Fruit fly (Drosophila melanogaster) whole organism, embryonic: Measurements from ENCODE around the gene scpr-C.

Experiments used
- Adf1 ChIP-seq: fragments of 200-800 bp; sonication (Bioruptor generic); IDR thresholded peaks from 2 replicates; pipeline ENCODE4 v1.3.6; 2022; ENCODE audit warnings: missing biosample characterization, missing genetic modification characterization
- Blimp-1 ChIP-seq: fragments of 200-800 bp; sonication (Bioruptor generic); optimal IDR thresholded peaks from 3 replicates; lab custom pipeline; 2018; ENCODE audit warnings: missing biosample characterization, missing genetic modification characterization, mild to moderate bottlenecking, moderate library complexity, missing genetic modification reagents
- CG10462 ChIP-seq: fragments of 200-800 bp; sonication (Bioruptor generic); optimal IDR thresholded peaks from 2 replicates; lab custom pipeline; 2016; ENCODE audit warnings: missing biosample characterization, missing genetic modification characterization
- CG10979 ChIP-seq: fragments of 200-800 bp; sonication (Bioruptor generic); optimal IDR thresholded peaks from 2 replicates; lab custom pipeline; 2018; ENCODE audit warnings: missing biosample characterization, mild to moderate bottlenecking, missing genetic modification characterization, moderate library complexity
- CG12219 ChIP-seq: fragments of 200-800 bp; sonication (Bioruptor generic); optimal IDR thresholded peaks from 3 replicates; lab custom pipeline; 2018; ENCODE audit warnings: missing biosample characterization, mild to moderate bottlenecking, missing genetic modification characterization
- CG12659 ChIP-seq: fragments of 200-800 bp; sonication (Bioruptor generic); optimal IDR thresholded peaks from 3 replicates; lab custom pipeline; 2017; ENCODE audit warnings: mild to moderate bottlenecking, missing biosample characterization, missing genetic modification reagents, missing genetic modification characterization
- CG13296 ChIP-seq: fragments of 200-800 bp; sonication (Bioruptor generic); optimal IDR thresholded peaks from 3 replicates; lab custom pipeline; 2018; ENCODE audit warnings: missing biosample characterization, mild to moderate bottlenecking, missing genetic modification characterization
- CG14014 ChIP-seq: fragments of 200-800 bp; sonication (Bioruptor generic); IDR thresholded peaks from 2 replicates; pipeline ENCODE4 v1.3.6; 2022; ENCODE audit warnings: missing biosample characterization, missing genetic modification characterization
- CG14710 ChIP-seq: fragments of 200-800 bp; sonication (Bioruptor generic); optimal IDR thresholded peaks from 3 replicates; lab custom pipeline; 2019; ENCODE audit warnings: missing biosample characterization, mild to moderate bottlenecking, missing genetic modification characterization, moderate library complexity
- CG1603 ChIP-seq: fragments of 200-800 bp; sonication (Bioruptor generic); optimal IDR thresholded peaks from 2 replicates; lab custom pipeline; 2019; ENCODE audit warnings: missing biosample characterization, mild to moderate bottlenecking, missing genetic modification characterization, moderate library complexity
- CG17385 ChIP-seq: fragments of 200-800 bp; sonication (Bioruptor generic); optimal IDR thresholded peaks from 3 replicates; lab custom pipeline; 2018; ENCODE audit warnings: missing biosample characterization, mild to moderate bottlenecking, missing genetic modification characterization
- CG18764 ChIP-seq: fragments of 200-800 bp; sonication (Bioruptor generic); optimal IDR thresholded peaks from 3 replicates; lab custom pipeline; 2016; ENCODE audit warnings: missing biosample characterization, missing genetic modification characterization
- CG30403 ChIP-seq: fragments of 200-800 bp; sonication (Bioruptor generic); optimal IDR thresholded peaks from 3 replicates; lab custom pipeline; 2016; ENCODE audit warnings: missing biosample characterization, missing genetic modification characterization
- CG3163 ChIP-seq: fragments of 200-800 bp; sonication (Bioruptor generic); optimal IDR thresholded peaks from 3 replicates; lab custom pipeline; 2016; ENCODE audit warnings: missing biosample characterization, missing genetic modification characterization
- CG4617 ChIP-seq: fragments of 200-800 bp; sonication (Bioruptor generic); optimal IDR thresholded peaks from 3 replicates; lab custom pipeline; 2016; ENCODE audit warnings: missing biosample characterization, missing genetic modification characterization, borderline replicate concordance
- CG6791 ChIP-seq: fragments of 200-800 bp; sonication (Bioruptor generic); IDR thresholded peaks from 3 replicates; pipeline ENCODE4 v1.3.6; 2022; ENCODE audit warnings: missing biosample characterization, missing genetic modification characterization; ENCODE audit not compliant: partially characterized antibody
- CG8089 ChIP-seq: fragments of 200-800 bp; sonication (Bioruptor generic); optimal IDR thresholded peaks from 3 replicates; lab custom pipeline; 2016; ENCODE audit warnings: missing biosample characterization, missing genetic modification characterization
- CG8359 ChIP-seq: fragments of 200-800 bp; sonication (Bioruptor generic); optimal IDR thresholded peaks from 2 replicates; lab custom pipeline; 2017; ENCODE audit warnings: missing biosample characterization, mild to moderate bottlenecking, missing genetic modification characterization, borderline replicate concordance
- CG8924 ChIP-seq: fragments of 200-800 bp; optimal IDR thresholded peaks from 3 replicates; lab custom pipeline; 2019; ENCODE audit warnings: missing biosample characterization, mild to moderate bottlenecking, missing genetic modification characterization, moderate library complexity
- CG9797 ChIP-seq: fragments of 200-800 bp; sonication (Bioruptor generic); optimal IDR thresholded peaks from 3 replicates; lab custom pipeline; 2018; ENCODE audit warnings: missing biosample characterization, mild to moderate bottlenecking, missing genetic modification characterization
- CG9817 ChIP-seq: fragments of 200-800 bp; sonication (Bioruptor generic); optimal IDR thresholded peaks from 2 replicates; lab custom pipeline; 2018; ENCODE audit warnings: missing biosample characterization, mild to moderate bottlenecking, missing genetic modification characterization, moderate library complexity
- D19A ChIP-seq: fragments of 200-800 bp; optimal IDR thresholded peaks from 3 replicates; lab custom pipeline; 2019; ENCODE audit warnings: missing biosample characterization, mild to moderate bottlenecking, missing genetic modification characterization, moderate library complexity
- Dbx ChIP-seq: fragments of 200-800 bp; sonication (Bioruptor generic); IDR thresholded peaks from 3 replicates; pipeline ENCODE4 v1.3.6; 2022; ENCODE audit warnings: missing biosample characterization, missing genetic modification characterization
- Dll ChIP-seq: fragments of 200-800 bp; sonication (Bioruptor generic); IDR thresholded peaks from 4 replicates; pipeline ENCODE4 v1.3.6; 2022; ENCODE audit warnings: missing biosample characterization, missing genetic modification characterization; ENCODE audit not compliant: partially characterized antibody
- Elba2 ChIP-seq: fragments of 200-800 bp; sonication (Bioruptor generic); optimal IDR thresholded peaks from 3 replicates; lab custom pipeline; 2016; ENCODE audit warnings: missing biosample characterization, missing genetic modification characterization
- HLH54F ChIP-seq: fragments of 200-800 bp; sonication (Bioruptor generic); optimal IDR thresholded peaks from 3 replicates; lab custom pipeline; 2016; ENCODE audit warnings: missing biosample characterization, missing genetic modification characterization
- Hmr ChIP-seq: fragments of 200-800 bp; sonication (Bioruptor generic); optimal IDR thresholded peaks from 3 replicates; lab custom pipeline; 2017; ENCODE audit warnings: mild to moderate bottlenecking, missing biosample characterization, missing genetic modification reagents, missing genetic modification characterization
- Hsf ChIP-seq: fragments of 200-800 bp; sonication (Bioruptor generic); optimal IDR thresholded peaks from 3 replicates; lab custom pipeline; 2016; ENCODE audit warnings: missing biosample characterization, missing genetic modification characterization
- Mad ChIP-seq: fragments of 200-800 bp; sonication (Bioruptor generic); optimal IDR thresholded peaks from 2 replicates; lab custom pipeline; 2016; ENCODE audit warnings: missing biosample characterization, missing genetic modification characterization
- Oaz ChIP-seq: fragments of 200-800 bp; sonication (Bioruptor generic); IDR thresholded peaks from 2 replicates; pipeline ENCODE4 v1.3.6; 2022; ENCODE audit warnings: missing biosample characterization, missing genetic modification characterization
- Sin3A ChIP-seq: fragments of >200 bp; optimal IDR thresholded peaks from 2 replicates; lab custom pipeline; 2018
- TFAM ChIP-seq: fragments of 200-800 bp; sonication (Bioruptor generic); optimal IDR thresholded peaks from 2 replicates; lab custom pipeline; 2017; ENCODE audit warnings: missing biosample characterization, missing genetic modification characterization, inconsistent platforms
- aop ChIP-seq: fragments of 200-800 bp; sonication (Bioruptor generic); IDR thresholded peaks from 2 replicates; pipeline ENCODE4 v1.3.6; 2022; ENCODE audit warnings: missing biosample characterization, missing genetic modification characterization
- ap ChIP-seq: fragments of 200-800 bp; sonication (Bioruptor generic); IDR thresholded peaks from 2 replicates; pipeline ENCODE4 v1.3.6; 2022; ENCODE audit warnings: missing biosample characterization, missing genetic modification characterization
- cg ChIP-seq: fragments of 200-800 bp; sonication (Bioruptor generic); optimal IDR thresholded peaks from 3 replicates; lab custom pipeline; 2019; ENCODE audit warnings: missing biosample characterization, mild to moderate bottlenecking, missing genetic modification characterization, moderate library complexity
- danr ChIP-seq: fragments of 200-800 bp; sonication (Bioruptor generic); IDR thresholded peaks from 2 replicates; pipeline ENCODE4 v1.3.6; 2022; ENCODE audit warnings: missing biosample characterization, missing genetic modification characterization
- dati ChIP-seq: fragments of 200-800 bp; sonication (Bioruptor generic); IDR thresholded peaks from 2 replicates; pipeline ENCODE4 v1.3.6; 2022; ENCODE audit warnings: missing biosample characterization, missing genetic modification characterization
- dysf ChIP-seq: fragments of 200-800 bp; sonication (Bioruptor generic); IDR thresholded peaks from 3 replicates; pipeline ENCODE4 v1.3.6; 2022; ENCODE audit warnings: missing biosample characterization, missing genetic modification characterization
- fu2 ChIP-seq: fragments of 200-800 bp; sonication (Bioruptor generic); optimal IDR thresholded peaks from 2 replicates; lab custom pipeline; 2016; ENCODE audit warnings: missing biosample characterization, missing genetic modification characterization
- hb ChIP-seq: fragments of 200-800 bp; sonication (Bioruptor generic); IDR thresholded peaks from 3 replicates; pipeline ENCODE4 v1.3.6; 2022; ENCODE audit warnings: missing biosample characterization, missing genetic modification characterization; ENCODE audit not compliant: partially characterized antibody
- jigr1 ChIP-seq: fragments of 200-800 bp; sonication (Bioruptor generic); IDR thresholded peaks from 3 replicates; pipeline ENCODE4 v1.3.6; 2022; ENCODE audit warnings: missing biosample characterization, missing genetic modification characterization
- jing ChIP-seq: fragments of 200-800 bp; sonication (Bioruptor generic); optimal IDR thresholded peaks from 2 replicates; lab custom pipeline; 2018; ENCODE audit warnings: missing biosample characterization, mild to moderate bottlenecking, missing genetic modification characterization
- jumu ChIP-seq: fragments of 200-800 bp; sonication (Bioruptor generic); optimal IDR thresholded peaks from 3 replicates; lab custom pipeline; 2016; ENCODE audit warnings: missing biosample characterization, missing genetic modification characterization
- mld ChIP-seq: fragments of 200-800 bp; sonication (Bioruptor generic); IDR thresholded peaks from 3 replicates; pipeline ENCODE4 v1.3.6; 2022; ENCODE audit warnings: missing biosample characterization, missing genetic modification characterization; ENCODE audit not compliant: partially characterized antibody
- nerfin-2 ChIP-seq: fragments of 200-800 bp; sonication (Bioruptor generic); IDR thresholded peaks from 2 replicates; pipeline ENCODE4 v1.3.6; 2022; ENCODE audit warnings: missing biosample characterization, missing genetic modification characterization; ENCODE audit not compliant: partially characterized antibody
- pan ChIP-seq, 4 experiments: fragments of >200 bp in 3 of 4; fragments of 200-800 bp in 1 of 4; sonication (Bioruptor generic) in 1 of 4; optimal IDR thresholded peaks in 3 of 4; IDR thresholded peaks in 1 of 4; 2 replicates each; pipeline versions ENCODE4 v1.3.6 to Lab custom; 2017 to 2022; ENCODE audit warnings: missing biosample characterization in 2 of 4, missing genetic modification characterization in 2 of 4, mixed read lengths in 1 of 4
- pita ChIP-seq: fragments of 200-800 bp; sonication (Bioruptor generic); optimal IDR thresholded peaks from 2 replicates; lab custom pipeline; 2017; ENCODE audit warnings: missing biosample characterization, mild to moderate bottlenecking, missing genetic modification characterization
- psq ChIP-seq: fragments of 200-800 bp; sonication (Bioruptor generic); optimal IDR thresholded peaks from 2 replicates; lab custom pipeline; 2017; ENCODE audit warnings: missing biosample characterization, missing genetic modification characterization
- pzg ChIP-seq: fragments of 200-800 bp; sonication (Bioruptor generic); optimal IDR thresholded peaks from 3 replicates; lab custom pipeline; 2018; ENCODE audit warnings: missing biosample characterization, mild to moderate bottlenecking, missing genetic modification characterization, moderate library complexity
- vvl ChIP-seq: fragments of 200-800 bp; sonication (Bioruptor generic); IDR thresholded peaks from 2 replicates; pipeline ENCODE4 v1.3.6; 2022; ENCODE audit warnings: missing biosample characterization, missing genetic modification characterization

Gene scpr-C

DNA sequence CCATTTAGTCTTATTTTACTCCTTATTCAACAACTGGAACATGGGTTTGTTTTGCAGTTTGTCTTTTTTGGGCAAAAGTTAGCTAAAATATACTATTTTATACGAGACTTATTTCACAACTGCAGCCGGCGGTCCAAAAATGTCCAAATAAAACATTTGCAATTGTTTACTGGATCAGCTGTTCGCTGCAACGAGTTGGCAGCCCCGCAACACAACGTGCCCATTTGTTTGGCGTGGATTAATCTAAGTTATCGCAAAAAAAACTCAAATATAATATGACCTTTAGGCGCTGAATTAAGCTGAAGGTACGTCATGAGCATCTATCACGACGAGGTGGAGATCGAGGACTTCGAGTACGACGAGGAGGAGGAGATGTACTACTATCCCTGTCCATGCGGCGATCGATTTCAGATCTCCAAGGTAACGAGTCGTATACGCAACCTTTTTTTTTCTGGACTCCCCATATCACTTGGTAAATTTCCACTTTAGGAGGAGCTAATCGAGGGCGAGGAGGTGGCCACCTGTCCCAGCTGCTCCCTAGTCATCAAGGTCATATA lies 6.5 kb downstream of the scpr-C start, which contains the start of the genes CG17187 and Dph3:
CG17187 (minus strand) TSS at position 175 of the 557 bp plus-strand sequence.
Dph3 (plus strand) TSS at position 208 of the 557 bp plus-strand sequence.
- no peak for TF ChIP-seq CG9817 (tag; lab: Kevin White, UChicago)
- TF ChIP-seq CG30403: no peak
- no peak for TF ChIP-seq Blimp-1
- TF ChIP-seq Hmr (GFP tag; lab: Kevin White, UChicago): no peak
- no peak for TF ChIP-seq dysf (GFP tag; lab: Robert Waterston, UW)
- no peak for TF ChIP-seq Dbx
- TF ChIP-seq danr (GFP tag; lab: Robert Waterston, UW): no peak
- TF ChIP-seq CG10979 (tag; lab: Kevin White, UChicago): peak; percentile 35
- no peak for TF ChIP-seq mld
- TF ChIP-seq Mad (GFP tag; lab: Kevin White, UChicago): no peak
- TF ChIP-seq fu2 (GFP tag; lab: Kevin White, UChicago): no peak
- TF ChIP-seq psq (GFP tag; lab: Kevin White, UChicago): no peak
- TF ChIP-seq CG3163 (GFP tag; lab: Kevin White, UChicago): no peak
- TF ChIP-seq Oaz (GFP tag; lab: Robert Waterston, UW): no peak
- peak; percentile 26; the same call in 1 of the 2 replicates for TF ChIP-seq vvl (GFP tag; lab: Robert Waterston, UW)
- TF ChIP-seq Dll (GFP tag; lab: Robert Waterston, UW): no peak
- TF ChIP-seq CG18764: no peak
- TF ChIP-seq CG12219 (GFP tag; lab: Kevin White, UChicago): no peak
- TF ChIP-seq jumu: no peak
- no peak for TF ChIP-seq dati (GFP tag; lab: Robert Waterston, UW)
- TF ChIP-seq CG6791 (GFP tag; lab: Robert Waterston, UW): no peak
- no peak for TF ChIP-seq TFAM (GFP tag; lab: Kevin White, UChicago)
- peak; percentile 5 for TF ChIP-seq CG14710 (tag; lab: Kevin White, UChicago)
- TF ChIP-seq Adf1 (GFP tag; lab: Robert Waterston, UW): no peak
- TF ChIP-seq jigr1 (GFP tag; lab: Robert Waterston, UW): no peak
- TF ChIP-seq CG9797 (GFP tag; lab: Kevin White, UChicago): peak; percentile 15
- no peak for TF ChIP-seq CG8359 (GFP tag; lab: Kevin White, UChicago)
- TF ChIP-seq CG12659 (GFP tag; lab: Kevin White, UChicago): no peak
- no peak for TF ChIP-seq HLH54F (GFP tag; lab: Kevin White, UChicago)
- no peak for TF ChIP-seq CG13296 (GFP tag; lab: Kevin White, UChicago)
- TF ChIP-seq CG14014 (GFP tag; lab: Robert Waterston, UW): no peak
- TF ChIP-seq Sin3A (lab: Kevin White, UChicago): peak; percentile 14
- TF ChIP-seq CG10462 (GFP tag; lab: Kevin White, UChicago): no peak
- no peak for TF ChIP-seq ap (GFP tag; lab: Robert Waterston, UW)
- peak; percentile 31 for TF ChIP-seq CG1603 (tag; lab: Kevin White, UChicago)
- peak; percentile 19 for TF ChIP-seq CG8924 (tag; lab: Kevin White, UChicago)
- no peak for TF ChIP-seq D19A (tag; lab: Kevin White, UChicago)
- TF ChIP-seq aop (GFP tag; lab: Robert Waterston, UW): no peak
- TF ChIP-seq CG4617: peak; percentile 14
- no peak for TF ChIP-seq CG17385 (GFP tag; lab: Kevin White, UChicago)
- TF ChIP-seq Elba2 (GFP tag; lab: Kevin White, UChicago): no peak
- TF ChIP-seq pan (optimal IDR thresholded peaks at IDR 0.05; lab: Kevin White, UChicago): no peak
- TF ChIP-seq pan (GFP tag; optimal IDR thresholded peaks at IDR 0.05 in 1 of 2, IDR thresholded peaks at IDR 0.05 in 1 of 2): no peak
- TF ChIP-seq CG8089 (GFP tag; lab: Kevin White, UChicago): no peak
- no peak for TF ChIP-seq pita (GFP tag; lab: Kevin White, UChicago)
- TF ChIP-seq Hsf (GFP tag; lab: Kevin White, UChicago): no peak
- no peak for TF ChIP-seq jing (GFP tag; lab: Kevin White, UChicago)
- TF ChIP-seq nerfin-2 (GFP tag; lab: Robert Waterston, UW): no peak
- no peak for TF ChIP-seq cg (GFP tag; lab: Kevin White, UChicago)
- TF ChIP-seq hb: no peak
- peak; percentile 40 for TF ChIP-seq pzg
